Fruit fly (Drosophila melanogaster) whole organism: ENCODE data around the gene CG33061.

Experiments
- CG8478 ChIP-seq: fragments of >200 bp; optimal IDR thresholded peaks from 2 replicates; lab custom pipeline; 2018; ENCODE audit warnings: inconsistent platforms
- Dll ChIP-seq: fragments of >200 bp; optimal IDR thresholded peaks from 2 replicates; lab custom pipeline; 2017
- EcR ChIP-seq, 2 experiments: fragments of >200 bp; optimal IDR thresholded peaks; 2 replicates each; lab custom pipeline; 2017; ENCODE audit warnings: missing biosample characterization in 2 of 2, missing genetic modification characterization in 2 of 2, missing genetic modification reagents in 2 of 2
- pan ChIP-seq: fragments of >200 bp; optimal IDR thresholded peaks from 2 replicates; lab custom pipeline; 2017
- psq ChIP-seq: fragments of >200 bp; optimal IDR thresholded peaks from 2 replicates; lab custom pipeline; 2017
- usp ChIP-seq: fragments of >200 bp; optimal IDR thresholded peaks from 2 replicates; lab custom pipeline; 2017; ENCODE audit warnings: missing biosample characterization, missing genetic modification characterization, mixed read lengths

The CG33061 gene

DNA sequence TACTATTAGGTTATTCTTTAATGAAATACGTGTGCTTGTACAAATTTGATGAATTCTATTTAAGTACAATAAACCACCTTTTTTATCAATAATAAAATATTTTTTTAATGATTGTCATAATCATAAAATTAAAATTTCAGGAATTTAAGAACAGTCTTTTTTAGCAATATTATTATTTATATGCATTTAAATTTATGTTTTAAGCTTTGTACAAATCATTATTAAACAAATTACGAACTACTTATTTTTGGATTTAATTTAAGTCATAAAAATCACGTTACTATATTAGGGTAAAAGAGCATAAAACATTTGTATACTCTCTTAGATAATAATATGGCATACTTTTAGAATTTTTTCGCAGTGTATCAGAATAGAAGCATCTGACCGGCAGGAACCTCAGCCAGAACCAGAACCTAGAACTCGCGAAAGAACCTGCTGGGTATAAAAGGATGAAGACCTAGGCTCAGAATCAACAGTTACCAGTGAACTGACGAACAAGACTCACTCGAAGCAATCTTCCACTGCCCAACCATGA, 32.6 kb downstream of the CG33061 start, which contains the start of gene Cpr72Ea:
Gene Cpr72Ea (plus strand): TSS at position 485 of the 535 bp plus-strand sequence.
- TF ChIP-seq Dll (lab: Kevin White, UChicago), result no peak
- TF ChIP-seq usp, result no peak
- no peak for TF ChIP-seq EcR (GFP tag; optimal IDR thresholded peaks at IDR 0.05; lab: Kevin White, UChicago)
- no peak for TF ChIP-seq psq (lab: Kevin White, UChicago)
- no peak for TF ChIP-seq CG8478
- no peak for TF ChIP-seq pan (lab: Kevin White, UChicago)

DNA sequence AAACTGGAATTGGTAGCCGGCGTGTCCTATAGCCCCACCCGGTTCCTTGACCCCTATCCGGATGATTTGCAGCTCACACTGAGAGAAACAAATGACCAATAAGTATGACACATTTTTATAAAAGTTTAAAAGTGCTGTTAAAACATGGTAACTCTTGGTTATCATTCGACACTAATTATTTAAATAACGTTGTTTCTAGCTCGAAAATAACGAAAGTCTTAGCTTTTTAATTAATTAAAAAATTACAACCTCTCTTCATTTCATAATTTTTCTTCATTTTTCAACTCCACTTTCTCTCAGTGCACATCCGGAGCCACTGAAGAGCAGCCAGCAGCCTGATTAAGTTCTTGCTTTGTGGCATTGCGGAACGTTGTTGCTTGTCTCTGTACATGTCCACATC, 34.6 kb downstream of the CG33061 start:
- TF ChIP-seq EcR (GFP tag; optimal IDR thresholded peaks at IDR 0.05; lab: Kevin White, UChicago) (no peak), psq (lab: Kevin White, UChicago) (no peak), Dll (lab: Kevin White, UChicago) (no peak), pan (lab: Kevin White, UChicago) (no peak), usp (no peak), CG8478 (no peak)

DNA sequence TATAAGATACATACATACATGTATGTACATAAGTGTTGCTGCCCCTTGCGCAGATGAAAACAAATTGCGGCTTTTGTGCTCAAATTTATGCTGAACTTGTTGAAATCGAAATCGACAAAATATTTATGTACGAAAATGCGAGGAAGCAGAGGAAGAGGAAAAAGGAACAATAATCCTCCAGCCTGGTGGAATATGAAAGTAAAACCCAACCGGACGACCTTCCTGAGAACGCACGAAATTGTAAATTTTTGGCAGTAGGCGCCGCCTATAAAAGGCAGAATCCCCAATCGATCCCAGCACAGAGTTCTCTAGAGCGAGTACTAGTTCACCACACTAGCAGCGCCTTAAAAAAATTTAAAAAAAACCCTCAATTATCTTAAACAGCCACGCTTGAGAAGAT, 35.0 kb downstream of the CG33061 start, which contains the start of gene Cpr72Eb:
Gene Cpr72Eb (plus strand): TSS at position 301 of the 400 bp plus-strand sequence.
- no peak for TF ChIP-seq psq (lab: Kevin White, UChicago)
- no peak for TF ChIP-seq Dll (lab: Kevin White, UChicago)
- no peak for TF ChIP-seq CG8478
- no peak for TF ChIP-seq pan (lab: Kevin White, UChicago)
- TF ChIP-seq EcR (GFP tag; optimal IDR thresholded peaks at IDR 0.05; lab: Kevin White, UChicago), result no peak
- TF ChIP-seq usp, result no peak

DNA sequence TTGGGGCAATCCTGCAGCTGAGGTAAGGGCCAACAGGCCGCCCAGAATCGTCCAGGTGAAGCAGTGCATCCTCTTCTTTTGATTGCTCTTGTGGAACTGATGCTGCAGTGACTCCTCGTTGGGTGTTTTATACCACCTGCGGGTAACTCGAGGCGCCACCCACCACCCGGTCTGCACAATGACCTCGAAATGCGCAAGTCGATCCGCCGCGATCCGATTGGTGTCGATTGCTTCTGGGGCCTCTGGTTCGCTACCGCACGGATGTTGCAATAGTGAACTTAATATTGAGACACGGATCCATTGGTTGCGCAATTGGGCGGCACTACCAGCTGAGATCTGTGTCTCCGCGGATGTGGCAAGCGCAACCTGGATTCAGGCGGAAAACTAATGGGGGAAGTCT, 37.6 kb downstream of the CG33061 start, which contains the start of gene Cpr72Ec:
Gene Cpr72Ec (minus strand): TSS at position 101 of the 400 bp plus-strand sequence.
- TF ChIP-seq psq (lab: Kevin White, UChicago) (no peak), usp (no peak), pan (lab: Kevin White, UChicago) (no peak), Dll (lab: Kevin White, UChicago) (no peak), CG8478 (no peak), EcR (GFP tag; optimal IDR thresholded peaks at IDR 0.05; lab: Kevin White, UChicago) (no peak)

DNA sequence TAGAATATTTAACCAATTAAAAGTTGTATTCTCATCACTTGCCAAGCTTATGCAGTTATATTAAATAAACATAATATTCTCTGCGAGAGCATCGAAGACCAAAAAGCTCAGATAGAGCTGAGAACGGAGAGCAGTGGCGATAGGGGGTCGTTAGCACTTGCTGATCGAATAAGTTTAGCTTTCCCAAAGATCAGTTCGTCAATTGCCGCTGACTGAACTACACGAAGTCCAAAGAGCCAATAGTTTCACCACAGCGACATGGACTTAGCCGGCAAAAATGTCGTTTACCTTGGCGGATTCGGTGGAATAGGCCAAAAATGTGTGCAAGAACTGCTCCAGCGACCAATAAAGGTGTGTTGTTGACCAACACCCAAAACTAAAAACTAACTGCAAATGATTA, 38.6 kb downstream of the CG33061 start, which contains the start of gene CG4842:
Gene CG4842 (plus strand): TSS at position 191 of the 400 bp plus-strand sequence.
- TF ChIP-seq pan (lab: Kevin White, UChicago) (no peak), CG8478 (no peak), EcR (GFP tag; optimal IDR thresholded peaks at IDR 0.05; lab: Kevin White, UChicago) (no peak), usp (no peak), Dll (lab: Kevin White, UChicago) (no peak), psq (lab: Kevin White, UChicago) (no peak)

DNA sequence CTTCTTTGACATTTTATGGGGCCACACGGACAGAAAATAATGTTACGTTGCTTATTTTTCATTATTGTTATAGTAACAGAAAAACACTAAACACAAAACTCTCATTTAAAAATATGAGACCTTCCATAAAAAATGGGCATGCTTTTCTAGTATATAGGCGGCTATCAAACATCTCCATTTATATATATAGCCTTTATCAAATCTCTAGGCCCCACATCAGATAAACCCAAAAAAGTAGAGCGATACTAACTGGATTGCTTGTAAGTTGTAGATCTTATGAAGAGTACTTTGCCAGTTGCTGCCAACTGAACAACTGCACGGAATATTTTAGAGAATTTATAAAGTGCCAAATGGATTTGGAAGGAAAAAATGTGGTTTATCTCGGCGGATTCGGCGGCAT, 39.9 kb downstream of the CG33061 start, which contains the start of gene CG18814:
Gene CG18814 (plus strand): TSS at position 301 of the 400 bp plus-strand sequence.
- TF ChIP-seq usp (no peak), pan (lab: Kevin White, UChicago) (no peak), CG8478 (no peak), EcR (GFP tag; optimal IDR thresholded peaks at IDR 0.05; lab: Kevin White, UChicago) (no peak)

DNA sequence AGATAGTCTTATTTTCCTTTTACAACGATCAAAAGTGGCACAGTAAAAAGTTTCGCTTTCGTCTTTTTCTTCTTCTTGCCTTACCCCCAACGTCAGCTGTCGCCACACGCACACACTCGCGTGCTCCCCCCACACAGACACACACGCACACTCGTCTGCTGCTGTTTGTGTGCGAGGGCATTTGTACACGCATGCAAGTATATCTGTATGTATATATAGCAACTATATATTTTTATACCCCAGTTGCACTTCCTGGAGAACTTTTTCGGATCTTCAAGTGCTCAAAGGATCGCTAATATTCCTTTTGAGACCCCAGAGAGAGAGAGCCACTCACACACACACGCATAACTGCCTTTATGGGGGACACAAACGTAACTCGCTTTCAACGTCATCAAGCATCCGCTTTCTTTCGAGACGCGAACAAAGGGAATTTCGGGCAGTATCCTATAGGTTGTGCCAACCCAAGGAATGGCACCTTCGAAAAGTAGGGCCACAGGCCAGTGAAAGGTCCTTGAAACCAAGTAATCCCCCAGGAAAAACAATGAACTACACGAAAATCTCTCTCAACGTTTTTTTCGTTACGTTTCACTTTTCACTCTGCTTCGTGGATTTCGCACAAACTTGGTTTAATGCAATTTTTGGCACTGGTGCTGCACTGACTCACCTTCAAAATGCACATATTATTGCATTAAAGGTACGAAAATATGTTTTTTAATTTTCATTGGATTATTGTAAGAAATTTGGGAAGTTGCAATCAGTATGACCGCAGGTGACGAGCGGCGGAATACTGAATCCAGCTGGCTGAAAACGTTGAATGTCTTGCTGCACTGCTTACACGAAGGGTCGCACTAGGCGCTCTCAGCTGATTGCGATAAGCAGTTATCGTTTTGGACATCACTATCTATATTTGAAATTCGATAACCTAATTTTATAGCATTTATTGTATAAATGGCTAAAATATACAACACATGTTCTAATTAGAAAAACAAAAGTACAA, 48.5 kb downstream of the CG33061 start, which contains the start of gene roq:
Gene roq (minus strand): TSS at position 799 of the 997 bp plus-strand sequence.
- no peak for TF ChIP-seq psq (lab: Kevin White, UChicago)
- no peak for TF ChIP-seq usp
- no peak for TF ChIP-seq pan (lab: Kevin White, UChicago)
- TF ChIP-seq CG8478, result peak; percentile 9

DNA sequence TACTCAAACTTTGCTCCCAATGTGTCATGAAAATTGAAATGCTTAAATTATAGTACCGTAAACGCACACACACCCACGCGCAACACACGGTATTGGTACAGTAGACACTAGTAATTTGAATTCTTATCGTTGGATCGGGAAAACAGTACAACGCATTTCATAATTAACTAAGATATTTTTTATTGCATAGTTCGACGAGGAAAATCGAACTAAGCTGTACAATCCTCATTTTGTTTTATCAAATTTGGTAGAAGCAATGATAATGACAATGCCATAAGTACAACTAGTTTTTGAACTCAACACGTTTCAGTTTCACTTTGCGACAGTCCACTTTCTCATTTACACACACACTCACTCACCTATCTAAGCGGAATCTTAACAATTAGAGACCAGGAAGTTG, 51.2 kb downstream of the CG33061 start:
- TF ChIP-seq EcR (GFP tag; optimal IDR thresholded peaks at IDR 0.05; lab: Kevin White, UChicago), result no peak
- no peak for TF ChIP-seq CG8478
